Fruit fly (Drosophila melanogaster) whole organism, embryonic: ENCODE results near the gene Nepl21.

Experiments used
- Aef1 ChIP-seq: fragments of 200-800 bp; sonication (Bioruptor generic); IDR thresholded peaks from 3 replicates; pipeline ENCODE4 v1.3.6; 2022; ENCODE audit warnings: missing biosample characterization, missing genetic modification characterization
- Atf-2 ChIP-seq: fragments of 200-800 bp; sonication (Bioruptor generic); optimal IDR thresholded peaks from 2 replicates; lab custom pipeline; 2016; ENCODE audit warnings: missing biosample characterization, missing genetic modification characterization
- BEAF-32 ChIP-seq: fragments of 200-800 bp; sonication (Bioruptor generic); optimal IDR thresholded peaks from 3 replicates; lab custom pipeline; 2017; ENCODE audit warnings: missing biosample characterization, missing genetic modification characterization, mild to moderate bottlenecking, moderate library complexity, missing genetic modification reagents
- CG10147 ChIP-seq: fragments of 200-800 bp; sonication (Bioruptor generic); optimal IDR thresholded peaks from 2 replicates; lab custom pipeline; 2019; ENCODE audit warnings: missing biosample characterization, mild to moderate bottlenecking, missing genetic modification characterization, moderate library complexity
- CG11695 ChIP-seq: fragments of 200-800 bp; sonication (Bioruptor generic); IDR thresholded peaks from 3 replicates; pipeline ENCODE4 v1.3.6; 2022; ENCODE audit warnings: missing biosample characterization, missing genetic modification characterization
- CG13894 ChIP-seq: fragments of 200-800 bp; sonication (Bioruptor generic); optimal IDR thresholded peaks from 3 replicates; lab custom pipeline; 2018; ENCODE audit warnings: missing biosample characterization, mild to moderate bottlenecking, missing genetic modification characterization, moderate library complexity
- CG15479 ChIP-seq: fragments of 200-800 bp; sonication (Bioruptor generic); optimal IDR thresholded peaks from 3 replicates; lab custom pipeline; 2019; ENCODE audit warnings: missing biosample characterization, mild to moderate bottlenecking, missing genetic modification characterization, moderate library complexity
- CG15601 ChIP-seq: fragments of 200-800 bp; sonication (Bioruptor generic); optimal IDR thresholded peaks from 3 replicates; lab custom pipeline; 2019; ENCODE audit warnings: missing biosample characterization, mild to moderate bottlenecking, missing genetic modification characterization, moderate library complexity
- CG2116 ChIP-seq: fragments of 200-800 bp; sonication (Bioruptor generic); optimal IDR thresholded peaks from 3 replicates; lab custom pipeline; 2018; ENCODE audit warnings: missing biosample characterization, mild to moderate bottlenecking, missing genetic modification characterization
- CG2199 ChIP-seq: fragments of 200-800 bp; sonication (Bioruptor generic); IDR thresholded peaks from 3 replicates; pipeline ENCODE4 v1.3.6; 2022; ENCODE audit warnings: missing biosample characterization, missing genetic modification characterization
- CG2202 ChIP-seq: fragments of 200-800 bp; sonication (Bioruptor generic); optimal IDR thresholded peaks from 2 replicates; lab custom pipeline; 2018; ENCODE audit warnings: missing biosample characterization, mild to moderate bottlenecking, missing genetic modification characterization
- CG2678 ChIP-seq: fragments of 200-800 bp; sonication (Bioruptor generic); optimal IDR thresholded peaks from 3 replicates; lab custom pipeline; 2019; ENCODE audit warnings: missing biosample characterization, mild to moderate bottlenecking, missing genetic modification characterization, moderate library complexity
- CG2889 ChIP-seq: fragments of 200-800 bp; sonication (Bioruptor generic); IDR thresholded peaks from 3 replicates; pipeline ENCODE4 v1.3.6; 2022; ENCODE audit warnings: missing biosample characterization, missing genetic modification characterization
- CG32767 ChIP-seq: fragments of 200-800 bp; sonication (Bioruptor generic); IDR thresholded peaks from 2 replicates; pipeline ENCODE4 v1.3.6; 2022; ENCODE audit warnings: missing biosample characterization, missing genetic modification characterization
- CG34376 ChIP-seq: fragments of 200-800 bp; sonication (Bioruptor generic); optimal IDR thresholded peaks from 2 replicates; lab custom pipeline; 2018; ENCODE audit warnings: missing biosample characterization, mild to moderate bottlenecking, missing genetic modification characterization
- CG4617 ChIP-seq: fragments of 200-800 bp; sonication (Bioruptor generic); optimal IDR thresholded peaks from 3 replicates; lab custom pipeline; 2016; ENCODE audit warnings: missing biosample characterization, missing genetic modification characterization, borderline replicate concordance
- CG4820 ChIP-seq: fragments of 200-800 bp; sonication (Bioruptor generic); optimal IDR thresholded peaks from 3 replicates; lab custom pipeline; 2016; ENCODE audit warnings: missing biosample characterization, missing genetic modification characterization
- CG8478 ChIP-seq: fragments of >200 bp; optimal IDR thresholded peaks from 2 replicates; lab custom pipeline; 2018
- CG8924 ChIP-seq: fragments of 200-800 bp; optimal IDR thresholded peaks from 3 replicates; lab custom pipeline; 2019; ENCODE audit warnings: missing biosample characterization, mild to moderate bottlenecking, missing genetic modification characterization, moderate library complexity
- CG9437 ChIP-seq: fragments of 200-800 bp; sonication (Bioruptor generic); optimal IDR thresholded peaks from 2 replicates; lab custom pipeline; 2018; ENCODE audit warnings: missing biosample characterization, mild to moderate bottlenecking, missing genetic modification characterization
- CG9797 ChIP-seq: fragments of 200-800 bp; sonication (Bioruptor generic); optimal IDR thresholded peaks from 3 replicates; lab custom pipeline; 2018; ENCODE audit warnings: missing biosample characterization, mild to moderate bottlenecking, missing genetic modification characterization
- CG9817 ChIP-seq: fragments of 200-800 bp; sonication (Bioruptor generic); optimal IDR thresholded peaks from 2 replicates; lab custom pipeline; 2018; ENCODE audit warnings: missing biosample characterization, mild to moderate bottlenecking, missing genetic modification characterization, moderate library complexity
- CG9932 ChIP-seq: fragments of 200-800 bp; sonication (Bioruptor generic); IDR thresholded peaks from 2 replicates; pipeline ENCODE4 v1.3.6; 2022; ENCODE audit warnings: missing biosample characterization, missing genetic modification characterization
- Drgx ChIP-seq: fragments of 200-800 bp; sonication (Bioruptor generic); IDR thresholded peaks from 2 replicates; pipeline ENCODE4 v1.3.6; 2022; ENCODE audit warnings: missing biosample characterization, missing genetic modification characterization
- MBD-R2 ChIP-seq: fragments of 200-800 bp; sonication (Bioruptor generic); IDR thresholded peaks from 2 replicates; pipeline ENCODE4 v1.3.6; 2022; ENCODE audit warnings: missing biosample characterization, missing genetic modification characterization
- Mrtf ChIP-seq: fragments of 200-800 bp; sonication (Bioruptor generic); IDR thresholded peaks from 3 replicates; pipeline ENCODE4 v1.3.6; 2022; ENCODE audit warnings: missing biosample characterization, missing genetic modification characterization
- NK7.1 ChIP-seq: fragments of 200-800 bp; sonication (Bioruptor generic); optimal IDR thresholded peaks from 3 replicates; lab custom pipeline; 2016; ENCODE audit warnings: missing biosample characterization, missing genetic modification characterization
- Nf-YA ChIP-seq: fragments of 200-800 bp; sonication (Bioruptor generic); IDR thresholded peaks from 2 replicates; pipeline ENCODE4 v1.3.6; 2022; ENCODE audit warnings: missing biosample characterization, missing genetic modification characterization
- Ptx1 ChIP-seq: fragments of 200-800 bp; sonication (Bioruptor generic); IDR thresholded peaks from 2 replicates; pipeline ENCODE4 v1.3.6; 2022; ENCODE audit warnings: missing biosample characterization, missing genetic modification characterization
- Ravus ChIP-seq: fragments of 200-800 bp; sonication (Bioruptor generic); IDR thresholded peaks from 2 replicates; pipeline ENCODE4 v1.3.6; 2022; ENCODE audit warnings: missing biosample characterization, missing genetic modification characterization
- Spps ChIP-seq: fragments of 200-800 bp; sonication (Bioruptor generic); optimal IDR thresholded peaks from 2 replicates; lab custom pipeline; 2018; ENCODE audit warnings: missing biosample characterization, mild to moderate bottlenecking, missing genetic modification characterization
- chm ChIP-seq: fragments of 200-800 bp; sonication (Bioruptor generic); IDR thresholded peaks from 2 replicates; pipeline ENCODE4 v1.3.6; 2022; ENCODE audit warnings: missing biosample characterization, missing genetic modification characterization
- dan ChIP-seq: fragments of 200-800 bp; sonication (Bioruptor generic); IDR thresholded peaks from 2 replicates; pipeline ENCODE4 v1.3.6; 2022; ENCODE audit warnings: missing biosample characterization, missing genetic modification characterization
- danr ChIP-seq: fragments of 200-800 bp; sonication (Bioruptor generic); IDR thresholded peaks from 2 replicates; pipeline ENCODE4 v1.3.6; 2022; ENCODE audit warnings: missing biosample characterization, missing genetic modification characterization
- gfzf ChIP-seq: fragments of 200-800 bp; sonication (Bioruptor generic); optimal IDR thresholded peaks from 2 replicates; lab custom pipeline; 2016; ENCODE audit warnings: missing biosample characterization, mild to moderate bottlenecking, missing genetic modification characterization, moderate library complexity
- her ChIP-seq: fragments of 200-800 bp; sonication (Bioruptor generic); optimal IDR thresholded peaks from 2 replicates; lab custom pipeline; 2016; ENCODE audit warnings: missing biosample characterization, missing genetic modification characterization
- jumu ChIP-seq: fragments of 200-800 bp; sonication (Bioruptor generic); optimal IDR thresholded peaks from 3 replicates; lab custom pipeline; 2016; ENCODE audit warnings: missing biosample characterization, missing genetic modification characterization
- knrl ChIP-seq: fragments of 200-800 bp; sonication (Bioruptor generic); IDR thresholded peaks from 3 replicates; pipeline ENCODE4 v1.3.6; 2022; ENCODE audit warnings: missing biosample characterization, missing genetic modification characterization; ENCODE audit not compliant: partially characterized antibody
- lbe ChIP-seq: fragments of 200-800 bp; sonication (Bioruptor generic); optimal IDR thresholded peaks from 2 replicates; lab custom pipeline; 2016; ENCODE audit warnings: missing biosample characterization, mild to moderate bottlenecking, missing genetic modification characterization
- lilli ChIP-seq: fragments of 200-800 bp; sonication (Bioruptor generic); optimal IDR thresholded peaks from 3 replicates; lab custom pipeline; 2016; ENCODE audit warnings: missing biosample characterization, missing genetic modification characterization
- mld ChIP-seq: fragments of 200-800 bp; sonication (Bioruptor generic); IDR thresholded peaks from 3 replicates; pipeline ENCODE4 v1.3.6; 2022; ENCODE audit warnings: missing biosample characterization, missing genetic modification characterization; ENCODE audit not compliant: partially characterized antibody
- repo ChIP-seq: fragments of 200-800 bp; sonication (Bioruptor generic); optimal IDR thresholded peaks from 2 replicates; lab custom pipeline; 2016; ENCODE audit warnings: missing biosample characterization, missing genetic modification characterization
- sd ChIP-seq: fragments of 200-800 bp; sonication (Bioruptor generic); optimal IDR thresholded peaks from 3 replicates; lab custom pipeline; 2018; ENCODE audit warnings: missing biosample characterization, mild to moderate bottlenecking, missing genetic modification characterization, moderate library complexity
- sens ChIP-seq: fragments of 200-800 bp; sonication (Bioruptor generic); peaks from one replicate; lab custom pipeline; 2016; ENCODE audit warnings: missing biosample characterization, missing genetic modification characterization
- slbo ChIP-seq: fragments of 200-800 bp; sonication (Bioruptor generic); IDR thresholded peaks from 2 replicates; pipeline ENCODE4 v1.3.6; 2022; ENCODE audit warnings: missing biosample characterization, missing genetic modification characterization
- sqz ChIP-seq: fragments of 200-800 bp; sonication (Bioruptor generic); optimal IDR thresholded peaks from 3 replicates; lab custom pipeline; 2018; ENCODE audit warnings: missing biosample characterization, mild to moderate bottlenecking, missing genetic modification characterization
- stwl ChIP-seq: fragments of 200-800 bp; sonication (Bioruptor generic); optimal IDR thresholded peaks from 3 replicates; lab custom pipeline; 2018; ENCODE audit warnings: missing biosample characterization, mild to moderate bottlenecking, missing genetic modification characterization, moderate library complexity
- tin ChIP-seq: fragments of 200-800 bp; sonication (Bioruptor generic); optimal IDR thresholded peaks from 3 replicates; lab custom pipeline; 2016; ENCODE audit warnings: missing biosample characterization, missing genetic modification characterization
- tio ChIP-seq: fragments of 200-800 bp; sonication (Bioruptor generic); optimal IDR thresholded peaks from 2 replicates; lab custom pipeline; 2017; ENCODE audit warnings: missing biosample characterization, missing genetic modification characterization, inconsistent platforms
- toy ChIP-seq: fragments of 200-800 bp; sonication (Bioruptor generic); IDR thresholded peaks from 2 replicates; pipeline ENCODE4 v1.3.6; 2022; ENCODE audit warnings: missing biosample characterization, missing genetic modification characterization
- twi ChIP-seq: fragments of 200-800 bp; optimal IDR thresholded peaks from 2 replicates; lab custom pipeline; 2019; ENCODE audit warnings: missing biosample characterization, mild to moderate bottlenecking, missing genetic modification characterization, moderate library complexity
- z ChIP-seq: fragments of 200-800 bp; sonication (Bioruptor generic); IDR thresholded peaks from 3 replicates; pipeline ENCODE4 v1.3.6; 2022; ENCODE audit warnings: missing biosample characterization, missing genetic modification characterization

Gene Nepl21

dm6 chr3R:28858241-28858647 is 25.2 kb upstream of the Nepl21 start (continued):
- no peak for TF ChIP-seq knrl
- peak; percentile 80 for TF ChIP-seq sqz (GFP tag; lab: Kevin White, UChicago)
- TF ChIP-seq Mrtf, result no peak
- no peak for TF ChIP-seq CG2889 (GFP tag; lab: Robert Waterston, UW)
- TF ChIP-seq CG32767 (GFP tag; lab: Robert Waterston, UW), result 0 out of 2 replicates have a peak, but pooled peaks have one; percentile 38
- TF ChIP-seq tin (GFP tag; lab: Kevin White, UChicago), result no peak
- TF ChIP-seq jumu (GFP tag; lab: Kevin White, UChicago), result no peak
- TF ChIP-seq dan (GFP tag; lab: Robert Waterston, UW), result no peak
- TF ChIP-seq slbo, result no peak
- peak; percentile 26 for TF ChIP-seq CG2116 (GFP tag; lab: Kevin White, UChicago)
- TF ChIP-seq Ravus (GFP tag; lab: Robert Waterston, UW), result no peak
- TF ChIP-seq CG8478, result peak; percentile 50
- TF ChIP-seq tio (GFP tag; lab: Kevin White, UChicago), result no peak
- TF ChIP-seq CG4820 (GFP tag; lab: Kevin White, UChicago), result no peak
- TF ChIP-seq danr (GFP tag; lab: Robert Waterston, UW), result no peak
- TF ChIP-seq her, result no peak
- no peak for TF ChIP-seq CG9932 (GFP tag; lab: Robert Waterston, UW)
- peak; percentile 35 for TF ChIP-seq stwl
- TF ChIP-seq z (GFP tag; lab: Robert Waterston, UW), result peak; percentile 44; the same call in 1 of the 3 replicates
- TF ChIP-seq CG34376 (GFP tag; lab: Kevin White, UChicago), result no peak
- no peak for TF ChIP-seq CG8924 (tag; lab: Kevin White, UChicago)
- peak; percentile 58 for TF ChIP-seq CG15479 (GFP tag; lab: Kevin White, UChicago)
- TF ChIP-seq Aef1 (GFP tag; lab: Robert Waterston, UW), result no peak
- no peak for TF ChIP-seq Ptx1 (GFP tag; lab: Robert Waterston, UW)
- peak; percentile 26 for TF ChIP-seq CG15601 (tag; lab: Kevin White, UChicago)
- no peak for TF ChIP-seq twi (tag; lab: Kevin White, UChicago)
- no peak for TF ChIP-seq lilli
- no peak for TF ChIP-seq mld (GFP tag; lab: Robert Waterston, UW)
- TF ChIP-seq Nf-YA (GFP tag; lab: Robert Waterston, UW), result no peak
- TF ChIP-seq repo (GFP tag; lab: Kevin White, UChicago), result no peak
- TF ChIP-seq CG13894 (tag; lab: Kevin White, UChicago), result peak; percentile 35
- TF ChIP-seq Spps (tag; lab: Kevin White, UChicago), result no peak
- TF ChIP-seq NK7.1 (GFP tag; lab: Kevin White, UChicago), result no peak
- no peak for TF ChIP-seq Atf-2 (GFP tag; lab: Kevin White, UChicago)
- no peak for TF ChIP-seq MBD-R2 (GFP tag; lab: Robert Waterston, UW)
- TF ChIP-seq CG2202 (tag; lab: Kevin White, UChicago), result no peak
- no peak for TF ChIP-seq CG4617 (GFP tag; lab: Kevin White, UChicago)
- TF ChIP-seq sd, result peak; percentile 21
- TF ChIP-seq lbe (GFP tag; lab: Kevin White, UChicago), result peak; percentile 26
- TF ChIP-seq gfzf, result no peak
- TF ChIP-seq BEAF-32, result peak; percentile 5
- TF ChIP-seq CG2199, result peak; percentile 84
- no peak for TF ChIP-seq CG2678 (tag; lab: Kevin White, UChicago)
- TF ChIP-seq toy (GFP tag; lab: Robert Waterston, UW), result no peak
- peak; percentile 78 for TF ChIP-seq Drgx (GFP tag; lab: Robert Waterston, UW)
- TF ChIP-seq sens (GFP tag; lab: Kevin White, UChicago), result peak; percentile 69
- no peak for TF ChIP-seq CG9817
- no peak for TF ChIP-seq CG11695 (GFP tag; lab: Robert Waterston, UW)
- TF ChIP-seq CG9797, result no peak
- TF ChIP-seq chm (GFP tag; lab: Robert Waterston, UW), result peak; percentile 18; the same call in 1 of the 2 replicates
- no peak for TF ChIP-seq CG10147
- TF ChIP-seq CG9437 (GFP tag; lab: Kevin White, UChicago), result no peak
